Fruit fly (Drosophila melanogaster) S2 (cell line): Measurements from ENCODE around the gene Mipp1.

ENCODE experiments used
- CG8478 ChIP-seq: fragments of >200 bp; optimal IDR thresholded peaks from 2 replicates; lab custom pipeline; 2018
- CTCF ChIP-seq, 2 experiments: fragments of >200 bp; optimal IDR thresholded peaks; 2 replicates each; lab custom pipeline; 2018

DNA sequence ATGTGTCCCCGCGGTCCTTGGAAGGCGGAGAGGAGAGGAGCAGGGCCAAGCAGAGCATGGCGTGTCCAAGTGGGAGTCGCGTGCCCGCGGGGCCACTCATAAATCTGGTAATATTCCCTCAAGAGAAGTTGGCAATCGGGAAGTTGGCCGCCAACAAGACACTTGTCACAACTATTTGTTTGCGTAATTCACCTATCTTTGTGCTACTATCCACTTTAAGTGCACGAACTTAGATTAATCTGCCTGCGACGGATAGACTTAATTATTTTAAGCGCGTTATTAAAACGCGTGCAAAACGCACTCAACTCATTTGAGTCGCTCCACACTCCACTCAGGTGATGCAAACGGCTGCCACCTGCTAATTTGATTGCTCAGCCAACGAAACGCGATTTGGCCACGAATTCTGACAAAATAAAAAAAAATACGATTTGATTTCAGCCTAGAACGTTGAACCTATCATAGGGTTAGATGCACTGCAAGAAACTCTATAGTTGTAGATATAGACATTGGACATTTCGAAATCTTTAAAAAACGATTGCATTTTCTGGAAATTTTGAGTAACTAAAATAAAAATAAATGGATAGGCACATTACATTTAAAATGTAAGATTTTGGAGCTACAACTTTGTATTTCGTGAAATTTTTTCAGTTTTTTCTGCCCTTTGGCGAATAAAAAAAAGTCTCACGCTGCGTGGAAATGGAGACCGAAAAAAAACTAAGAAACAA, 2.0 kb downstream of the Mipp1 start:
- TF ChIP-seq CTCF (optimal IDR thresholded peaks at IDR 0.05; lab: Kevin White, UChicago), result no peak
- TF ChIP-seq CG8478 (lab: Kevin White, UChicago), result no peak
